Fruit fly (Drosophila melanogaster): ENCODE measurements around the gene wnd.

wnd gene

DNA sequence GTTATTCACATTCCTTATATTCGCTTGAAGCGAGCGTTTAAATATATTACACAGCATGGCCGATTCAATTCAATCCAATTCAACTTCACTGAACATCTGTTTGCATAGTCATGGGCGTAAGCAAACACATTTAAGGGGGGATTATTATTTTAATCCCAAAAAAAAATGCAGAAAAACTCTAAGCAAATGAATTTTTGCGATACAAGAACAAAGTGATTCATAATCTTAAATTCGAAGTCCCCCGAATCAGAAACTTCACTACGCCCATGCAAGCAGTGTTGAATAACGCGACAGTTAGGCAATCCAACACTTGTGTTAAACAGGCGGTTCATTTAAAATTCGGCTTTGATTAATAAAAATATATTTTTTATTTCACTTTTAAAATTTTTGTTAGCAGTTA is 45.2 kb downstream of the wnd start, which contains the start of gene CG14100 (continued):
- TF ChIP-seq zen (tag; optimal IDR thresholded peaks at IDR 0.05) (peak; percentile 100), Blimp-1 (GFP tag; optimal IDR thresholded peaks at IDR 0.05) (peak; percentile 100), cas (GFP tag; IDR thresholded peaks at IDR 0.05) (peak; percentile 100), Optix (GFP tag; IDR thresholded peaks at IDR 0.05) (peak; percentile 100), Hsf (GFP tag; optimal IDR thresholded peaks at IDR 0.05) (peak; percentile 100), Scr (GFP tag; IDR thresholded peaks at IDR 0.05; ENCODE audit: partially characterized antibody) (0 out of 2 replicates have a peak, but pooled peaks have one; percentile 25), al (GFP tag; IDR thresholded peaks at IDR 0.05) (peak; percentile 100), cwo (GFP tag; optimal IDR thresholded peaks at IDR 0.05) (peak; percentile 99), CG13123 (GFP tag; optimal IDR thresholded peaks at IDR 0.05) (peak; percentile 100), CG2120 (GFP tag; optimal IDR thresholded peaks at IDR 0.05) (peak; percentile 100), CG11093 (GFP tag; IDR thresholded peaks at IDR 0.05) (peak; percentile 100), pnt (GFP tag; optimal IDR thresholded peaks at IDR 0.05) (peak; percentile 100), CG11247 (GFP tag; IDR thresholded peaks at IDR 0.05) (peak; percentile 100), Antp (GFP tag; optimal IDR thresholded peaks at IDR 0.05) (peak; percentile 100), CG7839 (tag; optimal IDR thresholded peaks at IDR 0.05) (peak; percentile 100), CG11696 (GFP tag; IDR thresholded peaks at IDR 0.05) (peak; percentile 99), ro (GFP tag; IDR thresholded peaks at IDR 0.05) (peak; percentile 100), Chrac-16 (GFP tag; optimal IDR thresholded peaks at IDR 0.05) (peak; percentile 100), Rfx (GFP tag; IDR thresholded peaks at IDR 0.05) (peak; percentile 100), CG12299 (tag; optimal IDR thresholded peaks at IDR 0.05) (peak; percentile 100), dimm (GFP tag; IDR thresholded peaks at IDR 0.05) (peak; percentile 100), CG2678 (tag; optimal IDR thresholded peaks at IDR 0.05) (peak; percentile 100), br (optimal IDR thresholded peaks at IDR 0.05) (no peak), zfh1 (GFP tag; IDR thresholded peaks at IDR 0.05) (peak; percentile 100), pzg (GFP tag; optimal IDR thresholded peaks at IDR 0.05) (peak; percentile 90), Myb (GFP tag; optimal IDR thresholded peaks at IDR 0.05) (peak; percentile 99), Ravus (GFP tag; IDR thresholded peaks at IDR 0.05) (peak; percentile 100), Mrtf (GFP tag; IDR thresholded peaks at IDR 0.05) (peak; percentile 100), H2.0 (GFP tag; IDR thresholded peaks at IDR 0.05) (peak; percentile 100), CG15696 (tag; optimal IDR thresholded peaks at IDR 0.05) (peak; percentile 100), CG1603 (tag; optimal IDR thresholded peaks at IDR 0.05) (peak; percentile 99), CG17829 (tag; optimal IDR thresholded peaks at IDR 0.05) (peak; percentile 100), CG18011 (GFP tag; optimal IDR thresholded peaks at IDR 0.05) (peak; percentile 95), Pdp1 (GFP tag; optimal IDR thresholded peaks at IDR 0.05) (peak; percentile 100), CG8388 (GFP tag; optimal IDR thresholded peaks at IDR 0.05) (peak; percentile 100), fru (optimal IDR thresholded peaks at IDR 0.05) (no peak), Lhr (GFP tag; optimal IDR thresholded peaks at IDR 0.05) (peak; percentile 100), Dll (GFP tag; IDR thresholded peaks at IDR 0.05; ENCODE audit: partially characterized antibody) (0 out of 4 replicates have a peak, but pooled peaks have one; percentile 52), sna (GFP tag; IDR thresholded peaks at IDR 0.05; ENCODE audit: partially characterized antibody) (no peak), Gsc (GFP tag; IDR thresholded peaks at IDR 0.05) (peak; percentile 100), CG2889 (GFP tag; IDR thresholded peaks at IDR 0.05) (peak; percentile 100), pfk (GFP tag; optimal IDR thresholded peaks at IDR 0.05) (peak; percentile 91), CG34376 (GFP tag; optimal IDR thresholded peaks at IDR 0.05) (peak; percentile 100), CG13894 (tag; optimal IDR thresholded peaks at IDR 0.05) (peak; percentile 100), CG11456 (GFP tag; IDR thresholded peaks at IDR 0.05) (peak; percentile 100), B-H2 (GFP tag; optimal IDR thresholded peaks at IDR 0.05) (peak; percentile 100), CG17802 (tag; optimal IDR thresholded peaks at IDR 0.05) (peak; percentile 97), ftz-f1 (GFP tag; optimal IDR thresholded peaks at IDR 0.05) (peak; percentile 98), CG7786 (GFP tag; optimal IDR thresholded peaks at IDR 0.05) (peak; percentile 100), CG13424 (tag; optimal IDR thresholded peaks at IDR 0.05) (peak; percentile 100), CG12236 (GFP tag; optimal IDR thresholded peaks at IDR 0.05) (peak; percentile 100)

Data from whole organism, embryonic.